Fruit fly (Drosophila melanogaster) whole organism, embryonic: ENCODE measurements around the gene temp.

ENCODE experiments used
- Atf-2 ChIP-seq: fragments of 200-800 bp; sonication (Bioruptor generic); optimal IDR thresholded peaks from 2 replicates; lab custom pipeline; 2016; ENCODE audit warnings: missing biosample characterization, missing genetic modification characterization
- B-H1 ChIP-seq: fragments of 200-800 bp; sonication (Bioruptor generic); IDR thresholded peaks from 3 replicates; pipeline ENCODE4 v1.3.6; 2022; ENCODE audit warnings: missing biosample characterization, missing genetic modification characterization
- BtbVII ChIP-seq: fragments of 200-800 bp; sonication (Bioruptor generic); optimal IDR thresholded peaks from 3 replicates; lab custom pipeline; 2017; ENCODE audit warnings: missing biosample characterization, mild to moderate bottlenecking, missing genetic modification characterization
- Bteb2 ChIP-seq: fragments of 200-800 bp; sonication (Bioruptor generic); optimal IDR thresholded peaks from 2 replicates; lab custom pipeline; 2016; ENCODE audit warnings: missing biosample characterization, missing genetic modification characterization
- CG10462 ChIP-seq: fragments of 200-800 bp; sonication (Bioruptor generic); optimal IDR thresholded peaks from 2 replicates; lab custom pipeline; 2016; ENCODE audit warnings: missing biosample characterization, missing genetic modification characterization
- CG12299 ChIP-seq: fragments of 200-800 bp; sonication (Bioruptor generic); optimal IDR thresholded peaks from 2 replicates; lab custom pipeline; 2018; ENCODE audit warnings: missing biosample characterization, mild to moderate bottlenecking, missing genetic modification characterization
- CG12942 ChIP-seq: fragments of 200-800 bp; sonication (Bioruptor generic); optimal IDR thresholded peaks from 3 replicates; lab custom pipeline; 2016; ENCODE audit warnings: missing biosample characterization, missing genetic modification characterization
- CG14710 ChIP-seq: fragments of 200-800 bp; sonication (Bioruptor generic); optimal IDR thresholded peaks from 3 replicates; lab custom pipeline; 2019; ENCODE audit warnings: missing biosample characterization, mild to moderate bottlenecking, missing genetic modification characterization, moderate library complexity
- CG16813 ChIP-seq: fragments of 200-800 bp; sonication (Bioruptor generic); IDR thresholded peaks from 3 replicates; pipeline ENCODE4 v1.3.6; 2022; ENCODE audit warnings: missing biosample characterization, missing genetic modification characterization; ENCODE audit not compliant: partially characterized antibody
- CG17186 ChIP-seq: fragments of 200-800 bp; sonication (Bioruptor generic); optimal IDR thresholded peaks from 3 replicates; lab custom pipeline; 2017; ENCODE audit warnings: missing biosample characterization, missing genetic modification reagents, missing genetic modification characterization
- CG17359 ChIP-seq: fragments of 200-800 bp; sonication (Bioruptor generic); optimal IDR thresholded peaks from 3 replicates; lab custom pipeline; 2018; ENCODE audit warnings: missing biosample characterization, mild to moderate bottlenecking, missing genetic modification characterization, moderate library complexity
- CG32532 ChIP-seq: fragments of 200-800 bp; sonication (Bioruptor generic); IDR thresholded peaks from 2 replicates; pipeline ENCODE4 v1.3.6; 2022; ENCODE audit warnings: missing biosample characterization, missing genetic modification characterization
- CG6683 ChIP-seq: fragments of 200-800 bp; sonication (Bioruptor generic); optimal IDR thresholded peaks from 2 replicates; lab custom pipeline; 2017; ENCODE audit warnings: missing biosample characterization, mild to moderate bottlenecking, missing genetic modification characterization, missing genetic modification reagents
- CG9215 ChIP-seq: fragments of 200-800 bp; sonication (Bioruptor generic); IDR thresholded peaks from 2 replicates; pipeline ENCODE4 v1.3.6; 2022; ENCODE audit warnings: missing biosample characterization, missing genetic modification characterization
- Dll ChIP-seq: fragments of 200-800 bp; sonication (Bioruptor generic); IDR thresholded peaks from 4 replicates; pipeline ENCODE4 v1.3.6; 2022; ENCODE audit warnings: missing biosample characterization, missing genetic modification characterization; ENCODE audit not compliant: partially characterized antibody
- E2f2 ChIP-seq: fragments of 200-800 bp; sonication (Bioruptor generic); IDR thresholded peaks from 2 replicates; pipeline ENCODE4 v1.3.6; 2022; ENCODE audit warnings: missing biosample characterization, missing genetic modification characterization
- H15 ChIP-seq: fragments of 200-800 bp; sonication (Bioruptor generic); IDR thresholded peaks from 3 replicates; pipeline ENCODE4 v1.3.6; 2022; ENCODE audit warnings: missing biosample characterization, missing genetic modification characterization
- H2.0 ChIP-seq: fragments of 200-800 bp; sonication (Bioruptor generic); IDR thresholded peaks from 2 replicates; pipeline ENCODE4 v1.3.6; 2022; ENCODE audit warnings: missing biosample characterization, missing genetic modification characterization
- HLHmδ ChIP-seq: fragments of 200-800 bp; sonication (Bioruptor generic); optimal IDR thresholded peaks from 2 replicates; lab custom pipeline; 2018; ENCODE audit warnings: missing biosample characterization, mild to moderate bottlenecking, missing genetic modification characterization, moderate library complexity
- Hey ChIP-seq: fragments of 200-800 bp; sonication (Bioruptor generic); optimal IDR thresholded peaks from 3 replicates; lab custom pipeline; 2018; ENCODE audit warnings: missing biosample characterization, mild to moderate bottlenecking, missing genetic modification characterization
- HmgZ ChIP-seq: fragments of 200-800 bp; sonication (Bioruptor generic); optimal IDR thresholded peaks from 2 replicates; lab custom pipeline; 2018; ENCODE audit warnings: missing biosample characterization, mild to moderate bottlenecking, missing genetic modification characterization
- MESR4 ChIP-seq: fragments of 200-800 bp; sonication (Bioruptor generic); optimal IDR thresholded peaks from 2 replicates; lab custom pipeline; 2018; ENCODE audit warnings: missing biosample characterization, mild to moderate bottlenecking, missing genetic modification characterization, moderate library complexity
- Med ChIP-seq: fragments of 200-800 bp; sonication (Bioruptor generic); peaks from one replicate; lab custom pipeline; 2016; ENCODE audit warnings: missing biosample characterization, missing genetic modification characterization, mild to moderate bottlenecking, inconsistent platforms, moderate library complexity
- Rfx ChIP-seq: fragments of 200-800 bp; sonication (Bioruptor generic); IDR thresholded peaks from 2 replicates; pipeline ENCODE4 v1.3.6; 2022; ENCODE audit warnings: missing biosample characterization, missing genetic modification characterization
- Side ChIP-seq: fragments of 200-800 bp; sonication (Bioruptor generic); optimal IDR thresholded peaks from 2 replicates; lab custom pipeline; 2016; ENCODE audit warnings: missing biosample characterization, missing genetic modification characterization
- Sry-δ ChIP-seq: fragments of 200-800 bp; sonication (Bioruptor generic); optimal IDR thresholded peaks from 2 replicates; lab custom pipeline; 2016; ENCODE audit warnings: missing biosample characterization, missing genetic modification characterization
- ab ChIP-seq: fragments of 200-800 bp; sonication (Bioruptor generic); optimal IDR thresholded peaks from 2 replicates; lab custom pipeline; 2016; ENCODE audit warnings: missing biosample characterization, missing genetic modification characterization
- chif ChIP-seq, 2 experiments: fragments of 200-800 bp; sonication (Bioruptor generic); optimal IDR thresholded peaks; 3 replicates each; lab custom pipeline; 2016; ENCODE audit warnings: missing biosample characterization in 2 of 2, missing genetic modification characterization in 2 of 2
- ewg ChIP-seq: fragments of 200-800 bp; sonication (Bioruptor generic); optimal IDR thresholded peaks from 3 replicates; lab custom pipeline; 2017; ENCODE audit warnings: mild to moderate bottlenecking, missing biosample characterization, missing genetic modification reagents, missing genetic modification characterization
- fd3F ChIP-seq: fragments of 200-800 bp; sonication (Bioruptor generic); optimal IDR thresholded peaks from 2 replicates; lab custom pipeline; 2018; ENCODE audit warnings: missing biosample characterization, mild to moderate bottlenecking, missing genetic modification characterization, moderate library complexity
- gcm2 ChIP-seq: fragments of 200-800 bp; sonication (Bioruptor generic); optimal IDR thresholded peaks from 2 replicates; lab custom pipeline; 2016; ENCODE audit warnings: missing biosample characterization, missing genetic modification characterization
- gem ChIP-seq: fragments of 200-800 bp; sonication (Bioruptor generic); optimal IDR thresholded peaks from 2 replicates; lab custom pipeline; 2019; ENCODE audit warnings: missing biosample characterization, mild to moderate bottlenecking, missing genetic modification characterization, moderate library complexity
- ham ChIP-seq: fragments of 200-800 bp; sonication (Bioruptor generic); IDR thresholded peaks from 2 replicates; pipeline ENCODE4 v1.3.6; 2022; ENCODE audit warnings: missing biosample characterization, missing genetic modification characterization
- hb ChIP-seq: fragments of 200-800 bp; sonication (Bioruptor generic); IDR thresholded peaks from 3 replicates; pipeline ENCODE4 v1.3.6; 2022; ENCODE audit warnings: missing biosample characterization, missing genetic modification characterization; ENCODE audit not compliant: partially characterized antibody
- jumu ChIP-seq: fragments of 200-800 bp; sonication (Bioruptor generic); optimal IDR thresholded peaks from 3 replicates; lab custom pipeline; 2016; ENCODE audit warnings: missing biosample characterization, missing genetic modification characterization
- kah ChIP-seq: fragments of 200-800 bp; sonication (Bioruptor generic); optimal IDR thresholded peaks from 2 replicates; lab custom pipeline; 2018; ENCODE audit warnings: missing biosample characterization, mild to moderate bottlenecking, missing genetic modification characterization
- lmd ChIP-seq: fragments of 200-800 bp; sonication (Bioruptor generic); IDR thresholded peaks from 2 replicates; pipeline ENCODE4 v1.3.6; 2022; ENCODE audit warnings: missing biosample characterization, missing genetic modification characterization
- mld ChIP-seq: fragments of 200-800 bp; sonication (Bioruptor generic); IDR thresholded peaks from 3 replicates; pipeline ENCODE4 v1.3.6; 2022; ENCODE audit warnings: missing biosample characterization, missing genetic modification characterization; ENCODE audit not compliant: partially characterized antibody
- nerfin-2 ChIP-seq: fragments of 200-800 bp; sonication (Bioruptor generic); IDR thresholded peaks from 2 replicates; pipeline ENCODE4 v1.3.6; 2022; ENCODE audit warnings: missing biosample characterization, missing genetic modification characterization; ENCODE audit not compliant: partially characterized antibody
- nmo ChIP-seq: fragments of 200-800 bp; sonication (Bioruptor generic); optimal IDR thresholded peaks from 2 replicates; lab custom pipeline; 2018; ENCODE audit warnings: missing biosample characterization, mild to moderate bottlenecking, missing genetic modification characterization, moderate library complexity
- odd ChIP-seq: fragments of 200-800 bp; sonication (Bioruptor generic); optimal IDR thresholded peaks from 2 replicates; lab custom pipeline; 2017; ENCODE audit warnings: missing biosample characterization, mild to moderate bottlenecking, missing genetic modification characterization
- onecut ChIP-seq: fragments of 200-800 bp; sonication (Bioruptor generic); IDR thresholded peaks from 2 replicates; pipeline ENCODE4 v1.3.6; 2022; ENCODE audit warnings: missing biosample characterization, missing genetic modification characterization
- org-1 ChIP-seq: fragments of 200-800 bp; sonication (Bioruptor generic); optimal IDR thresholded peaks from 2 replicates; lab custom pipeline; 2017; ENCODE audit warnings: missing biosample characterization, missing genetic modification characterization
- run ChIP-seq: fragments of 200-800 bp; sonication (Bioruptor generic); optimal IDR thresholded peaks from 3 replicates; lab custom pipeline; 2018; ENCODE audit warnings: missing biosample characterization, mild to moderate bottlenecking, missing genetic modification characterization
- slbo ChIP-seq: fragments of 200-800 bp; sonication (Bioruptor generic); IDR thresholded peaks from 2 replicates; pipeline ENCODE4 v1.3.6; 2022; ENCODE audit warnings: missing biosample characterization, missing genetic modification characterization
- so ChIP-seq: fragments of 200-800 bp; sonication (Bioruptor generic); IDR thresholded peaks from 3 replicates; pipeline ENCODE4 v1.3.6; 2022; ENCODE audit warnings: missing biosample characterization, missing genetic modification characterization
- stc ChIP-seq: fragments of 200-800 bp; sonication (Bioruptor generic); IDR thresholded peaks from 2 replicates; pipeline ENCODE4 v1.3.6; 2022; ENCODE audit warnings: missing biosample characterization, missing genetic modification characterization
- tin ChIP-seq: fragments of 200-800 bp; sonication (Bioruptor generic); optimal IDR thresholded peaks from 3 replicates; lab custom pipeline; 2016; ENCODE audit warnings: missing biosample characterization, missing genetic modification characterization
- ttk ChIP-seq: fragments of 200-800 bp; sonication (Bioruptor generic); IDR thresholded peaks from 2 replicates; pipeline ENCODE4 v2.1.2; 2022; ENCODE audit warnings: missing biosample characterization, missing genetic modification characterization
- tup ChIP-seq: fragments of 200-800 bp; sonication (Bioruptor generic); optimal IDR thresholded peaks from 2 replicates; lab custom pipeline; 2016; ENCODE audit warnings: missing biosample characterization, mild to moderate bottlenecking, missing genetic modification characterization, moderate library complexity

The temp gene

dm6 chrX:2301069-2301508 lies 38.8 kb upstream of the temp start (continued):
- TF ChIP-seq Sry-δ (GFP tag; lab: Kevin White, UChicago) (no peak), CG10462 (no peak), Dll (GFP tag; lab: Robert Waterston, UW) (no peak), gem (peak; percentile 60), nmo (GFP tag; lab: Kevin White, UChicago) (peak; percentile 17), onecut (GFP tag; lab: Robert Waterston, UW) (peak; percentile 5; the same call in 1 of the 2 replicates), B-H1 (GFP tag; lab: Robert Waterston, UW) (peak; percentile 34; the same call in 1 of the 3 replicates), Hey (no peak), H2.0 (GFP tag; lab: Robert Waterston, UW) (peak; percentile 22; the same call in 1 of the 2 replicates), tup (GFP tag; lab: Kevin White, UChicago) (no peak), lmd (GFP tag; lab: Robert Waterston, UW) (peak; percentile 64; the same call in 1 of the 2 replicates), org-1 (peak; percentile 62), CG9215 (peak; percentile 62), Side (GFP tag; lab: Kevin White, UChicago) (peak; percentile 35), CG12942 (GFP tag; lab: Kevin White, UChicago) (no peak), chif (GFP tag; optimal IDR thresholded peaks at IDR 0.05; lab: Kevin White, UChicago) (no peak), slbo (GFP tag; lab: Robert Waterston, UW) (peak; percentile 69), fd3F (GFP tag; lab: Kevin White, UChicago) (peak; percentile 36), so (GFP tag; lab: Robert Waterston, UW) (no peak), hb (GFP tag; lab: Robert Waterston, UW) (no peak), Rfx (GFP tag; lab: Robert Waterston, UW) (peak; percentile 77), HLHmδ (peak; percentile 78), mld (GFP tag; lab: Robert Waterston, UW) (no peak), stc (0 out of 2 replicates have a peak, but pooled peaks have one; percentile 39), kah (GFP tag; lab: Kevin White, UChicago) (no peak), CG17359 (tag; lab: Kevin White, UChicago) (peak; percentile 15), Med (peak; percentile 68), odd (GFP tag; lab: Kevin White, UChicago) (no peak), nerfin-2 (no peak), Bteb2 (GFP tag; lab: Kevin White, UChicago) (no peak), CG17186 (GFP tag; lab: Kevin White, UChicago) (no peak), CG12299 (tag; lab: Kevin White, UChicago) (peak; percentile 24), CG6683 (peak; percentile 5), CG16813 (GFP tag; lab: Robert Waterston, UW) (no peak), ttk (0 out of 2 replicates have a peak, but pooled peaks have one; percentile 7), HmgZ (peak; percentile 54), ham (GFP tag; lab: Robert Waterston, UW) (peak; percentile 37; the same call in 1 of the 2 replicates), CG14710 (tag; lab: Kevin White, UChicago) (no peak), ab (GFP tag; lab: Kevin White, UChicago) (no peak), MESR4 (GFP tag; lab: Kevin White, UChicago) (no peak), E2f2 (no peak), H15 (GFP tag; lab: Robert Waterston, UW) (0 out of 3 replicates have a peak, but pooled peaks have one; percentile 13), CG32532 (GFP tag; lab: Robert Waterston, UW) (peak; percentile 65), ewg (GFP tag; lab: Kevin White, UChicago) (peak; percentile 19), run (tag; lab: Kevin White, UChicago) (peak; percentile 1), jumu (GFP tag; lab: Kevin White, UChicago) (no peak), BtbVII (GFP tag; lab: Kevin White, UChicago) (no peak), tin (GFP tag; lab: Kevin White, UChicago) (no peak), Atf-2 (GFP tag; lab: Kevin White, UChicago) (no peak), gcm2 (GFP tag; lab: Kevin White, UChicago) (no peak)
